Fruit fly (Drosophila melanogaster) whole organism, prepupa: ENCODE results near the gene CG3081.

Experiments
- Blimp-1 ChIP-seq: fragments of 200-800 bp; sonication (Bioruptor generic); optimal IDR thresholded peaks from 3 replicates; lab custom pipeline; 2017; ENCODE audit warnings: missing biosample characterization, missing genetic modification characterization, mild to moderate bottlenecking, moderate library complexity, missing genetic modification reagents
- CG10669 ChIP-seq: fragments of 200-800 bp; sonication (Bioruptor generic); optimal IDR thresholded peaks from 3 replicates; lab custom pipeline; 2018; ENCODE audit warnings: missing biosample characterization, mild to moderate bottlenecking, missing genetic modification characterization, moderate library complexity
- CG11294 ChIP-seq: fragments of 200-800 bp; sonication (Bioruptor generic); IDR thresholded peaks from 2 replicates; pipeline ENCODE4 v1.3.6; 2022; ENCODE audit warnings: missing biosample characterization, missing genetic modification characterization
- CG11762 ChIP-seq: fragments of 200-800 bp; sonication (Bioruptor generic); optimal IDR thresholded peaks from 3 replicates; lab custom pipeline; 2016; ENCODE audit warnings: missing biosample characterization, missing genetic modification characterization; ENCODE audit not compliant: insufficient read depth
- CG1621 ChIP-seq: fragments of 200-800 bp; sonication (Bioruptor generic); optimal IDR thresholded peaks from 3 replicates; lab custom pipeline; 2018; ENCODE audit warnings: missing biosample characterization, mild to moderate bottlenecking, missing genetic modification characterization
- CG16779 ChIP-seq: fragments of 200-800 bp; sonication (Bioruptor generic); optimal IDR thresholded peaks from 3 replicates; lab custom pipeline; 2017; ENCODE audit warnings: missing biosample characterization, mild to moderate bottlenecking, missing genetic modification characterization
- CG3032 ChIP-seq: fragments of 200-800 bp; optimal IDR thresholded peaks from 2 replicates; lab custom pipeline; 2019; ENCODE audit warnings: missing biosample characterization, mild to moderate bottlenecking, missing genetic modification characterization, moderate library complexity
- CG31627 ChIP-seq: fragments of 200-800 bp; sonication (Bioruptor generic); optimal IDR thresholded peaks from 3 replicates; lab custom pipeline; 2016; ENCODE audit warnings: missing biosample characterization, missing genetic modification characterization
- CG34406 ChIP-seq: fragments of 200-800 bp; sonication (Bioruptor generic); optimal IDR thresholded peaks from 3 replicates; lab custom pipeline; 2016; ENCODE audit warnings: missing biosample characterization, missing genetic modification characterization
- CG4318 ChIP-seq: fragments of 200-800 bp; sonication (Bioruptor generic); optimal IDR thresholded peaks from 3 replicates; lab custom pipeline; 2017; ENCODE audit warnings: missing biosample characterization, mild to moderate bottlenecking, missing genetic modification characterization
- CG6163 ChIP-seq: fragments of 200-800 bp; sonication (Bioruptor generic); IDR thresholded peaks from 3 replicates; pipeline ENCODE4 v1.3.6; 2022; ENCODE audit warnings: missing biosample characterization, missing genetic modification characterization
- CG6276 ChIP-seq: fragments of 200-800 bp; sonication (Bioruptor generic); optimal IDR thresholded peaks from 2 replicates; lab custom pipeline; 2017; ENCODE audit warnings: missing biosample characterization, mild to moderate bottlenecking, missing genetic modification characterization
- CG6808 ChIP-seq: fragments of 200-800 bp; sonication (Bioruptor generic); optimal IDR thresholded peaks from 3 replicates; lab custom pipeline; 2017; ENCODE audit warnings: missing biosample characterization, missing genetic modification characterization, mild to moderate bottlenecking, moderate library complexity, missing genetic modification reagents
- CG6854 ChIP-seq: fragments of 200-800 bp; sonication (Bioruptor generic); optimal IDR thresholded peaks from 2 replicates; lab custom pipeline; 2017; ENCODE audit warnings: missing biosample characterization, mild to moderate bottlenecking, missing genetic modification characterization
- CG7368 ChIP-seq: fragments of 200-800 bp; sonication (Bioruptor generic); optimal IDR thresholded peaks from 3 replicates; lab custom pipeline; 2016; ENCODE audit warnings: missing biosample characterization, missing genetic modification characterization
- Eip75B ChIP-seq: fragments of 200-800 bp; sonication (Bioruptor generic); optimal IDR thresholded peaks from 3 replicates; lab custom pipeline; 2016; ENCODE audit warnings: missing biosample characterization, missing genetic modification characterization
- Ets96B ChIP-seq: fragments of 200-800 bp; optimal IDR thresholded peaks from 2 replicates; lab custom pipeline; 2019; ENCODE audit warnings: missing biosample characterization, mild to moderate bottlenecking, missing genetic modification characterization, moderate library complexity
- Lpt ChIP-seq: fragments of 200-800 bp; sonication (Bioruptor generic); optimal IDR thresholded peaks from 3 replicates; lab custom pipeline; 2016; ENCODE audit warnings: missing biosample characterization, missing genetic modification characterization
- Met ChIP-seq: fragments of 200-800 bp; sonication (Bioruptor generic); optimal IDR thresholded peaks from 3 replicates; lab custom pipeline; 2016; ENCODE audit warnings: missing biosample characterization, missing genetic modification characterization
- Smox ChIP-seq: fragments of 200-800 bp; sonication (Bioruptor generic); optimal IDR thresholded peaks from 3 replicates; lab custom pipeline; 2016; ENCODE audit warnings: missing biosample characterization, missing genetic modification characterization
- achi ChIP-seq: fragments of 200-800 bp; sonication (Bioruptor generic); optimal IDR thresholded peaks from 3 replicates; lab custom pipeline; 2016; ENCODE audit warnings: missing biosample characterization, missing genetic modification characterization
- acj6 ChIP-seq: fragments of 200-800 bp; sonication (Bioruptor generic); optimal IDR thresholded peaks from 3 replicates; lab custom pipeline; 2016; ENCODE audit warnings: missing biosample characterization, missing genetic modification characterization
- cyc ChIP-seq: fragments of 200-800 bp; sonication (Bioruptor generic); optimal IDR thresholded peaks from 3 replicates; lab custom pipeline; 2016; ENCODE audit warnings: missing biosample characterization, missing genetic modification characterization
- dsx ChIP-seq: fragments of 200-800 bp; optimal IDR thresholded peaks from 3 replicates; lab custom pipeline; 2019; ENCODE audit warnings: missing biosample characterization, mild to moderate bottlenecking, missing genetic modification characterization, moderate library complexity; ENCODE audit not compliant: poor library complexity, severe bottlenecking
- esn ChIP-seq: fragments of 200-800 bp; sonication (Bioruptor generic); optimal IDR thresholded peaks from 2 replicates; lab custom pipeline; 2016; ENCODE audit warnings: missing biosample characterization, mild to moderate bottlenecking, missing genetic modification characterization, moderate library complexity
- fd59A ChIP-seq: fragments of 200-800 bp; sonication (Bioruptor generic); optimal IDR thresholded peaks from 2 replicates; lab custom pipeline; 2017; ENCODE audit warnings: missing biosample characterization, mild to moderate bottlenecking, missing genetic modification characterization, missing genetic modification reagents
- fd85E ChIP-seq: fragments of 200-800 bp; sonication (Bioruptor generic); optimal IDR thresholded peaks from 3 replicates; lab custom pipeline; 2016; ENCODE audit warnings: missing biosample characterization, missing genetic modification characterization
- lz ChIP-seq: fragments of 200-800 bp; sonication (Bioruptor generic); optimal IDR thresholded peaks from 3 replicates; lab custom pipeline; 2016; ENCODE audit warnings: missing biosample characterization, missing genetic modification characterization
- net ChIP-seq: fragments of 200-800 bp; sonication (Bioruptor generic); optimal IDR thresholded peaks from 3 replicates; lab custom pipeline; 2016; ENCODE audit warnings: missing biosample characterization, missing genetic modification characterization
- salr ChIP-seq, 2 experiments: fragments of 200-800 bp; sonication (Bioruptor generic); optimal IDR thresholded peaks; 3 replicates each; lab custom pipeline; 2016 to 2018; ENCODE audit warnings: missing biosample characterization in 2 of 2, missing genetic modification characterization in 2 of 2, mild to moderate bottlenecking in 1 of 2
- vri ChIP-seq: fragments of 200-800 bp; sonication (Bioruptor generic); optimal IDR thresholded peaks from 3 replicates; lab custom pipeline; 2016; ENCODE audit warnings: missing biosample characterization, mild to moderate bottlenecking, missing genetic modification characterization

Gene CG3081

dm6 chrX:4660642-4661252 lies 17.0 kb upstream of the CG3081 start (continued):
- no peak for TF ChIP-seq dsx
- TF ChIP-seq lz (GFP tag; lab: Kevin White, UChicago): peak; percentile 3
- TF ChIP-seq, all 60 proteins: peak for 14

- no peak for TF ChIP-seq CG11762 (GFP tag; lab: Kevin White, UChicago)
- no peak for TF ChIP-seq salr (GFP tag; optimal IDR thresholded peaks at IDR 0.05; lab: Kevin White, UChicago)
- no peak for TF ChIP-seq CG10669 (GFP tag; lab: Kevin White, UChicago)
These were observed 14.1 kb upstream of the CG3081 start for dm6 chrX:4657896-4658295.

dm6 chrX:4654397-4654796 lies 10.6 kb upstream of the CG3081 start, which contains the start of gene CG15473:
CG15473 (minus strand) TSS chrX:4654497.
- TF ChIP-seq Ets96B (tag; lab: Kevin White, UChicago): no peak
- TF ChIP-seq CG11294 (GFP tag; lab: Robert Waterston, UW): no peak
- TF ChIP-seq lz (GFP tag; lab: Kevin White, UChicago): no peak
- no peak for TF ChIP-seq Smox
- TF ChIP-seq cyc (GFP tag; lab: Kevin White, UChicago): no peak
- no peak for TF ChIP-seq Lpt (GFP tag; lab: Kevin White, UChicago)
- TF ChIP-seq fd59A (GFP tag; lab: Kevin White, UChicago): no peak
- no peak for TF ChIP-seq net (GFP tag; lab: Kevin White, UChicago)
- no peak for TF ChIP-seq CG3032 (tag; lab: Kevin White, UChicago)
- TF ChIP-seq CG34406 (GFP tag; lab: Kevin White, UChicago): no peak
- TF ChIP-seq vri (GFP tag; lab: Kevin White, UChicago): no peak
- TF ChIP-seq CG7368 (GFP tag; lab: Kevin White, UChicago): no peak
- no peak for TF ChIP-seq Met (GFP tag; lab: Kevin White, UChicago)
- TF ChIP-seq acj6 (GFP tag; lab: Kevin White, UChicago): no peak

- TF ChIP-seq esn: peak; percentile 38
- no peak for TF ChIP-seq achi (GFP tag; lab: Kevin White, UChicago)
- TF ChIP-seq CG3032 (tag; lab: Kevin White, UChicago): peak; percentile 2
- TF ChIP-seq lz (GFP tag; lab: Kevin White, UChicago): peak; percentile 29
- no peak for TF ChIP-seq cyc (GFP tag; lab: Kevin White, UChicago)
- TF ChIP-seq CG1621 (tag; lab: Kevin White, UChicago): no peak
- TF ChIP-seq CG31627 (GFP tag; lab: Kevin White, UChicago): peak; percentile 22
- TF ChIP-seq CG6808: peak; percentile 52
- TF ChIP-seq CG6163 (GFP tag; lab: Robert Waterston, UW): no peak; the same call in 2 of the 3 replicates
These were observed 6.0 kb upstream of the CG3081 start, which contains the start of the genes Cbp80 and Torsin for dm6 chrX:4649751-4650150. Cbp80 (plus strand) TSS chrX:4650015. Torsin (minus strand) TSS chrX:4650032.

- no peak for TF ChIP-seq CG16779 (tag; lab: Kevin White, UChicago)
- TF ChIP-seq vri (GFP tag; lab: Kevin White, UChicago): no peak
- no peak for TF ChIP-seq acj6 (GFP tag; lab: Kevin White, UChicago)
- TF ChIP-seq CG6808: peak; percentile 99
These were observed 3.7 kb upstream of the CG3081 start, which contains the start of the genes HLH4C and mRpL30 for dm6 chrX:4647316-4648046. HLH4C (minus strand) TSS chrX:4647414. mRpL30 (plus strand) TSS chrX:4647871.

dm6 chrX:4644768-4645167 lies 981 bp upstream of the CG3081 start, which contains the start of gene CG3062:
CG3062 (minus strand) TSS chrX:4644868.
- TF ChIP-seq CG3032 (tag; lab: Kevin White, UChicago) (no peak), fd85E (GFP tag; lab: Kevin White, UChicago) (no peak), Eip75B (GFP tag; lab: Kevin White, UChicago) (no peak), Blimp-1 (GFP tag; lab: Kevin White, UChicago) (no peak), salr (GFP tag; optimal IDR thresholded peaks at IDR 0.05; lab: Kevin White, UChicago) (no peak), dsx (no peak), CG1621 (tag; lab: Kevin White, UChicago) (no peak), CG6276 (GFP tag; lab: Kevin White, UChicago) (no peak), acj6 (GFP tag; lab: Kevin White, UChicago) (no peak), Lpt (GFP tag; lab: Kevin White, UChicago) (no peak), CG6163 (GFP tag; lab: Robert Waterston, UW) (no peak), CG16779 (tag; lab: Kevin White, UChicago) (no peak), CG11762 (GFP tag; lab: Kevin White, UChicago) (no peak), CG4318 (GFP tag; lab: Kevin White, UChicago) (no peak), CG6854 (GFP tag; lab: Kevin White, UChicago) (no peak)
- TF ChIP-seq, all 60 proteins: peak for 0
